Fruit fly (Drosophila melanogaster) Kc167 (cell line): Measurements from ENCODE around the gene Dbp73D.

Experiments
- Myc ChIP-seq: fragments of >200 bp; optimal IDR thresholded peaks from 2 replicates; lab custom pipeline; 2017; ENCODE audit warnings: missing external identifiers
- h ChIP-seq: fragments of >200 bp; optimal IDR thresholded peaks from 3 replicates; lab custom pipeline; 2018; ENCODE audit warnings: missing external identifiers

DNA sequence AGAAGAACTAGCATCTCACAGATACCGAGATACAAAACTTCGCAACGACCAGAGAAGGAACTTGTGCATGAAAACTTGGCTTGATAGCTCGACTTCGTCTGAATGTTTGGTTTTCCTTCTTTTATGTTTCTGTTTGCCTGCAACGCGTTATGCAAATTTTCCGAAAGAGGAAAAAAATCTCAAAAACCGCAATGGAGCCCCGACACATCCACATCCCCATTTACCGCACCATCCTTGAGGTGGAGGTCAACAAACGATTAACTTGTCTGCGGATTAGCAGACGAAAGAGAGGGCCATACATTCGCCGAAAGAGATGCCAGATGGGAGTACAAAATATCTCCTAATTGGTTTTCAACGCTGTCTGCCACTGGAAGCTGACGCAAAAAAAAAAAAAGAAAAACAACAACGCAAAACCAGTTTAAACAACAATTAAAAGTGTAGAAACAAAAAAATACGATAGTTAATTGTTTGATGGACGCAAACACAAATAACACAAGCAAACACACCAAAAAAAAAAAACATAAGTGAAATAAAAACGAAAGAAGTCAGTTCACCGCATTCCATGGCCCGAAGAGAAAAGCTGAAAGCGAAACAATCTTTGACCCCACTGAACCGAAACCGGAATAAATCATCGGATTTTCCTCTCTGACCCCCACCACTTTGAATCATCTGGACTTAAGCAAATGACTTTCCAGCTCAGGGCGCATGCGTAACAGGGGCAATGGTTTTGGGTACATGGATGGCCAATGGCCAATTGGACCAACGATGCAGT lies 35.4 kb downstream of the Dbp73D start:
- TF ChIP-seq Myc (lab: Kevin White, UChicago), result no peak
- TF ChIP-seq h (lab: Kevin White, UChicago), result no peak
